Comparison of ENCODE assay signal across 6 worm cellular contexts in genomic region chrII:3911284-3911683, ce11.
TF ChIP-seq lines count a peak whose summit lies in the region.

No protein-coding gene starts in this region.

TF ChIP-seq in whole organism, L1 larva, 84 proteins besides CTCF, POLR2A, EP300 and RAD21 (continues in another document):
- TF ChIP-seq tlp-1 (tag; optimal IDR thresholded peaks at IDR 0.05; lab: Kevin White, UChicago): no peak
- peak; percentile 85 for TF ChIP-seq elt-2 (tag; optimal IDR thresholded peaks at IDR 0.05; lab: Kevin White, UChicago)
- TF ChIP-seq aly-2 (tag; optimal IDR thresholded peaks at IDR 0.05; lab: Kevin White, UChicago): no peak
- TF ChIP-seq ceh-63 (GFP tag; optimal IDR thresholded peaks at IDR 0.05; lab: Kevin White, UChicago): no peak
- TF ChIP-seq lir-3 (tag; optimal IDR thresholded peaks at IDR 0.05; lab: Kevin White, UChicago; ENCODE audit: poor library complexity): no peak
- TF ChIP-seq unc-86 (tag; optimal IDR thresholded peaks at IDR 0.05; lab: Kevin White, UChicago): no peak
- no peak for TF ChIP-seq alr-1 (tag; optimal IDR thresholded peaks at IDR 0.05; lab: Kevin White, UChicago; ENCODE audit: borderline replicate concordance)
- TF ChIP-seq pqm-1 (tag; optimal IDR thresholded peaks at IDR 0.05; lab: Kevin White, UChicago): no peak
- TF ChIP-seq nhr-71 (tag; optimal IDR thresholded peaks at IDR 0.05; lab: Kevin White, UChicago): peak; percentile 20
- TF ChIP-seq C04F5.9 (tag; optimal IDR thresholded peaks at IDR 0.05; lab: Kevin White, UChicago): no peak
- TF ChIP-seq nhr-237 (tag; optimal IDR thresholded peaks at IDR 0.05; lab: Kevin White, UChicago): no peak
- TF ChIP-seq xbp-1 (tag; optimal IDR thresholded peaks at IDR 0.05; lab: Kevin White, UChicago): no peak
- peak in 1 of 3 experiments; percentile 23 for TF ChIP-seq ceh-82 (tag; optimal IDR thresholded peaks at IDR 0.05; lab: Kevin White, UChicago)
- no peak for TF ChIP-seq rnt-1 (tag; optimal IDR thresholded peaks at IDR 0.05; lab: Kevin White, UChicago)
- no peak for TF ChIP-seq fkh-8 (tag; optimal IDR thresholded peaks at IDR 0.05; lab: Kevin White, UChicago)

TF ChIP-seq in whole organism, L2 larva, 48 proteins besides CTCF, POLR2A, EP300 and RAD21 (continues in another document):
- TF ChIP-seq nhr-77 (tag; optimal IDR thresholded peaks at IDR 0.05; lab: Kevin White, UChicago): no peak
- no peak for TF ChIP-seq R02D3.7 (tag; optimal IDR thresholded peaks at IDR 0.05; lab: Kevin White, UChicago)
- no peak for TF ChIP-seq nhr-21 (tag; optimal IDR thresholded peaks at IDR 0.05; lab: Kevin White, UChicago)
- TF ChIP-seq unc-55 (GFP tag; optimal IDR thresholded peaks at IDR 0.05; lab: Kevin White, UChicago): no peak
- no peak for TF ChIP-seq snpc-4 (tag; optimal IDR thresholded peaks at IDR 0.05; lab: Kevin White, UChicago)
- no peak for TF ChIP-seq alr-1 (tag; optimal IDR thresholded peaks at IDR 0.05; lab: Kevin White, UChicago)
- no peak for TF ChIP-seq ztf-4 (tag; optimal IDR thresholded peaks at IDR 0.05; lab: Kevin White, UChicago)
- no peak for TF ChIP-seq ZK546.5 (tag; optimal IDR thresholded peaks at IDR 0.05; lab: Kevin White, UChicago)
- peak; percentile 68 for TF ChIP-seq sma-9 (GFP tag; optimal IDR thresholded peaks at IDR 0.05; lab: Kevin White, UChicago)
- TF ChIP-seq sma-9 (tag; optimal IDR thresholded peaks at IDR 0.05; lab: Kevin White, UChicago): no peak
- no peak for TF ChIP-seq unc-62 (GFP tag; optimal IDR thresholded peaks at IDR 0.05; lab: Kevin White, UChicago)
- TF ChIP-seq C34F6.9 (tag; optimal IDR thresholded peaks at IDR 0.05; lab: Kevin White, UChicago): no peak
- TF ChIP-seq ztf-11 (tag; optimal IDR thresholded peaks at IDR 0.05; lab: Kevin White, UChicago): no peak
- no peak for TF ChIP-seq zag-1 (tag; optimal IDR thresholded peaks at IDR 0.05; lab: Kevin White, UChicago)
- TF ChIP-seq fos-1 (tag; optimal IDR thresholded peaks at IDR 0.05; lab: Kevin White, UChicago): peak; percentile 77
- no peak for TF ChIP-seq nhr-11 (tag; optimal IDR thresholded peaks at IDR 0.05; lab: Kevin White, UChicago)
- TF ChIP-seq nhr-12 (tag; optimal IDR thresholded peaks at IDR 0.05; lab: Kevin White, UChicago): no peak

TF ChIP-seq in whole organism, L3 larva, 47 proteins besides CTCF, POLR2A, EP300 and RAD21:
- TF ChIP-seq egl-27 (tag; optimal IDR thresholded peaks at IDR 0.05; lab: Kevin White, UChicago) (no peak), fkh-2 (tag; optimal IDR thresholded peaks at IDR 0.05; lab: Kevin White, UChicago) (no peak), elt-2 (tag; optimal IDR thresholded peaks at IDR 0.05; lab: Kevin White, UChicago) (peak; percentile 86), elt-3 (tag; optimal IDR thresholded peaks at IDR 0.05; lab: Kevin White, UChicago) (no peak), pqm-1 (tag; optimal IDR thresholded peaks at IDR 0.05; lab: Kevin White, UChicago) (peak; percentile 58), ZK546.5 (tag; optimal IDR thresholded peaks at IDR 0.05; lab: Kevin White, UChicago) (no peak), nfya-1 (tag; optimal IDR thresholded peaks at IDR 0.05; lab: Kevin White, UChicago; ENCODE audit: insufficient read depth) (no peak), R02D3.7 (tag; optimal IDR thresholded peaks at IDR 0.05; lab: Kevin White, UChicago) (no peak), eor-1 (tag; optimal IDR thresholded peaks at IDR 0.05; lab: Kevin White, UChicago) (no peak), tbx-2 (tag; optimal IDR thresholded peaks at IDR 0.05; lab: Kevin White, UChicago) (no peak), mdl-1 (tag; optimal IDR thresholded peaks at IDR 0.05; lab: Kevin White, UChicago) (no peak), ztf-11 (tag; optimal IDR thresholded peaks at IDR 0.05; lab: Kevin White, UChicago) (no peak), ceh-28 (tag; optimal IDR thresholded peaks at IDR 0.05; lab: Kevin White, UChicago) (peak; percentile 30), snpc-4 (tag; optimal IDR thresholded peaks at IDR 0.05; lab: Kevin White, UChicago) (peak; percentile 43), jun-1 (tag; optimal IDR thresholded peaks at IDR 0.05; lab: Kevin White, UChicago) (peak; percentile 29), pha-4 (tag; optimal IDR thresholded peaks at IDR 0.05; lab: Kevin White, UChicago) (peak; percentile 89)
TF ChIP-seq in whole organism, L3 larva: peak in this region for 6.

TF ChIP-seq in whole organism, L4 larva, 104 proteins besides CTCF, POLR2A, EP300 and RAD21 (continues in another document):
- no peak for TF ChIP-seq ces-1 (GFP tag; optimal IDR thresholded peaks at IDR 0.05; lab: Kevin White, UChicago)
- no peak for TF ChIP-seq lim-7 (GFP tag; IDR thresholded peaks at IDR 0.05; lab: Robert Waterston, UW)
- TF ChIP-seq jun-1 (tag; optimal IDR thresholded peaks at IDR 0.05; lab: Kevin White, UChicago): no peak
- no peak for TF ChIP-seq unc-130 (GFP tag; optimal IDR thresholded peaks at IDR 0.05; lab: Kevin White, UChicago)
- no peak for TF ChIP-seq mep-1 (tag; optimal IDR thresholded peaks at IDR 0.05; lab: Kevin White, UChicago)
- no peak for TF ChIP-seq ceh-82 (tag; optimal IDR thresholded peaks at IDR 0.05; lab: Kevin White, UChicago)
- TF ChIP-seq attf-4 (tag; optimal IDR thresholded peaks at IDR 0.05; lab: Kevin White, UChicago): no peak
- no peak for TF ChIP-seq snpc-4 (tag; optimal IDR thresholded peaks at IDR 0.05; lab: Kevin White, UChicago)
- TF ChIP-seq egl-43 (GFP tag; IDR thresholded peaks at IDR 0.05; lab: Robert Waterston, UW): no peak
- TF ChIP-seq nhr-102 (tag; optimal IDR thresholded peaks at IDR 0.05; lab: Kevin White, UChicago): peak; percentile 59
- no peak for TF ChIP-seq lin-29 (GFP tag; IDR thresholded peaks at IDR 0.05; lab: Robert Waterston, UW)
- no peak for TF ChIP-seq nhr-6 (tag; optimal IDR thresholded peaks at IDR 0.05; lab: Kevin White, UChicago)
- no peak for TF ChIP-seq mxl-2 (GFP tag; conservative IDR thresholded peaks at IDR 0.05; lab: Robert Waterston, UW)
- no peak for TF ChIP-seq fkh-10 (GFP tag; optimal IDR thresholded peaks at IDR 0.05; lab: Kevin White, UChicago)
- no peak for TF ChIP-seq tra-1 (GFP tag; IDR thresholded peaks at IDR 0.05; lab: Robert Waterston, UW)
- TF ChIP-seq tag-97 (GFP tag; IDR thresholded peaks at IDR 0.05; lab: Robert Waterston, UW): no peak
- TF ChIP-seq aly-2 (tag; optimal IDR thresholded peaks at IDR 0.05; lab: Kevin White, UChicago): no peak
- no peak for TF ChIP-seq fos-1 (tag; optimal IDR thresholded peaks at IDR 0.05; lab: Kevin White, UChicago)
- TF ChIP-seq vab-7 (GFP tag; IDR thresholded peaks at IDR 0.05; lab: Robert Waterston, UW): no peak

TF ChIP-seq in whole organism, late embryonic, 69 proteins besides CTCF, POLR2A, EP300 and RAD21:
- TF ChIP-seq ttx-3 (tag; optimal IDR thresholded peaks at IDR 0.05; lab: Kevin White, UChicago) (no peak), C38D4.7 (GFP tag; optimal IDR thresholded peaks at IDR 0.05; lab: Kevin White, UChicago) (no peak), elt-2 (tag; optimal IDR thresholded peaks at IDR 0.05; lab: Kevin White, UChicago) (peak; percentile 53), ceh-24 (tag; optimal IDR thresholded peaks at IDR 0.05; lab: Kevin White, UChicago) (no peak), ceh-14 (tag; optimal IDR thresholded peaks at IDR 0.05; lab: Kevin White, UChicago) (no peak), unc-86 (tag; optimal IDR thresholded peaks at IDR 0.05; lab: Kevin White, UChicago) (no peak)

TF ChIP-seq in whole organism, young adult, 124 proteins besides CTCF, POLR2A, EP300 and RAD21:
- peak; percentile 87 for TF ChIP-seq nhr-80 (tag; optimal IDR thresholded peaks at IDR 0.05; lab: Kevin White, UChicago)
- no peak for TF ChIP-seq nhr-27 (tag; optimal IDR thresholded peaks at IDR 0.05; lab: Kevin White, UChicago)
- peak; percentile 52 for TF ChIP-seq pha-4 (tag; optimal IDR thresholded peaks at IDR 0.05; lab: Kevin White, UChicago)
- no peak for TF ChIP-seq ZK185.1 (tag; optimal IDR thresholded peaks at IDR 0.05; lab: Kevin White, UChicago; ENCODE audit: poor library complexity, severe bottlenecking)
- TF ChIP-seq cebp-1 (GFP tag; IDR thresholded peaks at IDR 0.05; lab: Robert Waterston, UW): no peak
- TF ChIP-seq cebp-1 (tag; optimal IDR thresholded peaks at IDR 0.05; lab: Kevin White, UChicago): peak; percentile 55
- TF ChIP-seq dox-1 (GFP tag; IDR thresholded peaks at IDR 0.05; lab: Robert Waterston, UW): peak; percentile 45; the same call in 1 of the 2 replicates
- TF ChIP-seq hmg-1.2 (GFP tag; IDR thresholded peaks at IDR 0.05; lab: Robert Waterston, UW): peak; percentile 43; the same call in 1 of the 2 replicates
- no peak for TF ChIP-seq cebp-2 (GFP tag; IDR thresholded peaks at IDR 0.05; lab: Robert Waterston, UW)
- TF ChIP-seq let-607 (tag; optimal IDR thresholded peaks at IDR 0.05; lab: Kevin White, UChicago): peak in 1 of 2 experiments; percentile 18
- peak; percentile 71; the same call in 1 of the 2 replicates for TF ChIP-seq nfyb-1 (GFP tag; IDR thresholded peaks at IDR 0.05; lab: Robert Waterston, UW)
- TF ChIP-seq attf-5 (GFP tag; optimal IDR thresholded peaks at IDR 0.05; lab: Kevin White, UChicago): peak; percentile 53
